Worm (Caenorhabditis elegans) whole organism, early embryonic: ENCODE data around the gene toh-1.

Source experiments
- B0310.2 ChIP-seq: sonication (generic microtip); optimal IDR thresholded peaks from 2 replicates; lab custom pipeline; 2016; ENCODE audit warnings: mild to moderate bottlenecking, missing genetic modification characterization, missing compliant biosample characterization
- F13C5.2 ChIP-seq: sonication (generic microtip); optimal IDR thresholded peaks from 2 replicates; lab custom pipeline; 2017; ENCODE audit warnings: mild to moderate bottlenecking, missing genetic modification characterization, inconsistent platforms, missing compliant biosample characterization
- aly-1 ChIP-seq: sonication (generic microtip); optimal IDR thresholded peaks from 2 replicates; lab custom pipeline; 2016; ENCODE audit warnings: missing genetic modification characterization, missing compliant biosample characterization
- ama-1 ChIP-seq: fragments of 150-350 bp; optimal IDR thresholded peaks from 2 replicates; lab custom pipeline; 2014
- ceh-13 ChIP-seq: fragments of 200-800 bp; sonication (Bioruptor generic); optimal IDR thresholded peaks from 2 replicates; lab custom pipeline; 2018; ENCODE audit warnings: mild to moderate bottlenecking, missing genetic modification characterization, missing compliant biosample characterization
- ceh-36 ChIP-seq: sonication (generic microtip); optimal IDR thresholded peaks from 2 replicates; lab custom pipeline; 2016; ENCODE audit warnings: missing genetic modification characterization, inconsistent platforms, missing compliant biosample characterization
- ets-7 ChIP-seq: sonication (generic microtip); optimal IDR thresholded peaks from 2 replicates; lab custom pipeline; 2016; ENCODE audit warnings: missing genotype, missing genetic modification characterization, missing compliant biosample characterization
- flt-1 ChIP-seq: fragments of 200-800 bp; sonication (Bioruptor generic); IDR thresholded peaks from 2 replicates; pipeline ENCODE4 v1.3.6; 2022; ENCODE audit warnings: missing genetic modification characterization, missing compliant biosample characterization
- hmbx-1 ChIP-seq: sonication (generic microtip); optimal IDR thresholded peaks from 2 replicates; lab custom pipeline; 2016; ENCODE audit warnings: mild to moderate bottlenecking, missing genetic modification characterization, missing compliant biosample characterization
- hmg-4 ChIP-seq: fragments of 200-800 bp; sonication (Bioruptor generic); optimal IDR thresholded peaks from 2 replicates; lab custom pipeline; 2018; ENCODE audit warnings: mild to moderate bottlenecking, missing genetic modification characterization, missing compliant biosample characterization
- hnd-1 ChIP-seq: sonication (generic microtip); optimal IDR thresholded peaks from 2 replicates; lab custom pipeline; 2016; ENCODE audit warnings: missing genetic modification characterization, missing compliant biosample characterization
- pes-1 ChIP-seq: fragments of 200-800 bp; sonication (Bioruptor generic); IDR thresholded peaks from 2 replicates; pipeline ENCODE4 v1.3.6; 2022; ENCODE audit warnings: missing genetic modification reagents, missing genetic modification characterization, missing compliant biosample characterization
- scrt-1 ChIP-seq: fragments of 200-800 bp; sonication (Bioruptor generic); IDR thresholded peaks from 2 replicates; pipeline ENCODE4 v1.3.6; 2022; ENCODE audit warnings: missing genetic modification characterization, missing compliant biosample characterization
- sea-1 ChIP-seq: fragments of 200-800 bp; sonication (Bioruptor generic); conservative IDR thresholded peaks from 2 replicates; pipeline ENCODE4 v1.3.6; 2022; ENCODE audit warnings: missing genetic modification characterization, missing compliant biosample characterization
- tbx-11 ChIP-seq: fragments of 200-800 bp; sonication (Bioruptor generic); IDR thresholded peaks from 2 replicates; pipeline ENCODE4 v1.3.6; 2022; ENCODE audit warnings: missing genetic modification characterization, missing compliant biosample characterization
- tbx-37 ChIP-seq: fragments of 200-800 bp; sonication (Bioruptor generic); conservative IDR thresholded peaks from 2 replicates; pipeline ENCODE4 v1.3.6; 2022; ENCODE audit warnings: missing genetic modification reagents, missing genetic modification characterization, missing compliant biosample characterization
- tra-4 ChIP-seq: sonication (generic microtip); optimal IDR thresholded peaks from 2 replicates; lab custom pipeline; 2017; ENCODE audit warnings: missing genetic modification characterization, missing compliant biosample characterization

toh-1 gene

DNA sequence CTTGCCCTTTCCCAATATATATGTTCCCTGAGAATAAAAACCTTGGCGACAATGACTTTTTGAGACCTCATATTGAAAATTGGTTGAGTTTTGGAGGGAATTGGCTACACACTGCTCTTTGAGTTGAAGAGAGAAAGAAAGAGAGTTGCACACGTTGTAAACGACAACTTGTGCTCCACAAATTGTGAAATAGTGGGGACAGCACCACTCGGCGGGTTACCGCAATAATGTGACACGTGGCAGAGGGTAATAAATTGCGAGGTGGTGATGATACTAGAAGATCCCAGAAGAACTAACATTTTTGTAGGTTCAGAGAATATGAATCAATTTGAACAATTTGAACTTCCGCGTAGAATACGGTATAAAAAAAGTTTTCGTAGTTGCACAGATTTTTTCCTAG is 27.0 kb downstream of the toh-1 start:
- TF ChIP-seq hmbx-1 (tag; lab: Kevin White, UChicago): no peak
- no peak for TF ChIP-seq ets-7 (tag; lab: Kevin White, UChicago)
- TF ChIP-seq ama-1 (lab: Kevin White, UChicago): no peak
- no peak for TF ChIP-seq flt-1 (GFP tag; lab: Robert Waterston, UW)
- no peak for TF ChIP-seq hnd-1 (tag; lab: Kevin White, UChicago)
- TF ChIP-seq hmg-4: no peak
- TF ChIP-seq B0310.2 (tag; lab: Kevin White, UChicago): no peak
- no peak for TF ChIP-seq pes-1 (GFP tag; lab: Robert Waterston, UW)
- no peak for TF ChIP-seq ceh-13
- no peak for TF ChIP-seq sea-1
- TF ChIP-seq F13C5.2 (tag; lab: Kevin White, UChicago): no peak
- TF ChIP-seq scrt-1 (GFP tag; lab: Robert Waterston, UW): no peak
- TF ChIP-seq tra-4 (tag; lab: Kevin White, UChicago): no peak
- TF ChIP-seq aly-1 (tag; lab: Kevin White, UChicago): no peak
- no peak for TF ChIP-seq tbx-37

DNA sequence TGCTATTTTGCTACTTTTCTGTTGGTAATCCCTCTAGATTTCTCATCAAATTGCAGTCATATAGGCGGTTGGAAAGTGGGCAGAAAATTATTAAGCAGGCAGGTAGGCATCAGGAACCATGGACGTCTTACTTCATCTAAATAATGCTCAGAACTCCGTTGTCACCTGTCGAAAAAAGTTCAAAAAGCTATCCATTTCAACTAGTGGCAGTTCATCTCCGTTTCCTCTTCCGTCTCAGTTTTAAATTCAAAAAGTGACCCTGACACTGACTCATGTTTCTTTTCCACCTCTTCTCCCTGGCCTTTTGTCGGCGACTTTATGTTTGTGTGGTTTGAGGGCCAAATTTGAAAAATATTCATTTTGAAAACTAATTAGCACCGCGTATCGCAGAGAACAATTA is 34.3 kb downstream of the toh-1 start:
- no peak for TF ChIP-seq ama-1 (lab: Kevin White, UChicago)
- TF ChIP-seq ceh-13: no peak
- TF ChIP-seq tra-4 (tag; lab: Kevin White, UChicago): no peak
- TF ChIP-seq aly-1 (tag; lab: Kevin White, UChicago): no peak
- no peak for TF ChIP-seq flt-1 (GFP tag; lab: Robert Waterston, UW)
- TF ChIP-seq tbx-11 (GFP tag; lab: Robert Waterston, UW): no peak
- TF ChIP-seq scrt-1 (GFP tag; lab: Robert Waterston, UW): no peak
- no peak for TF ChIP-seq F13C5.2 (tag; lab: Kevin White, UChicago)
- no peak for TF ChIP-seq B0310.2 (tag; lab: Kevin White, UChicago)
- no peak for TF ChIP-seq hnd-1 (tag; lab: Kevin White, UChicago)
- no peak for TF ChIP-seq sea-1

DNA sequence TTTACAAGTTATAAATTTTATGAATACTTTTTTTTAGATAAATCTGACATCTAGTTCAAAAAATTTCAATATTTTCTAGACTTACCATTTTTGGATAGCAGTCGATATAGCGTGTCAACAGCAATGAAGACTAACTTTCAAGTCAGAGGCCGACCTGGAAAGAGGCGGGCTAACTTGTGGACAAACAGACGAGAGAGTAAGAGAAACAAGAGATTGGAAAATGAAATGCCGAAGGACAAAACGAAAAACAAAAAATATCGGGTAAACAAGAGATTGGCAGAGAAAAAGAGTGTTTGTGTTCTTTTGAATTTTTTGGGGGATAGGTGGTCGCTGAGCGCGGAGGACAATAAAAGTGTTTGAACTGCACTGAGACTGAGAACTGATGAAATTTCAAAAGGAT is 35.7 kb downstream of the toh-1 start, which contains the start of gene lec-4:
lec-4 (minus strand) TSS at position 154 of the 400 bp plus-strand sequence.
- no peak for TF ChIP-seq F13C5.2 (tag; lab: Kevin White, UChicago)
- no peak for TF ChIP-seq hmg-4
- no peak for TF ChIP-seq tbx-37
- no peak for TF ChIP-seq tra-4 (tag; lab: Kevin White, UChicago)
- no peak for TF ChIP-seq ceh-13
- TF ChIP-seq flt-1 (GFP tag; lab: Robert Waterston, UW): no peak
- no peak for TF ChIP-seq hnd-1 (tag; lab: Kevin White, UChicago)
- no peak for TF ChIP-seq ceh-36 (tag; lab: Kevin White, UChicago)
- no peak for TF ChIP-seq hmbx-1 (tag; lab: Kevin White, UChicago)
- no peak for TF ChIP-seq ama-1 (lab: Kevin White, UChicago)
- TF ChIP-seq pes-1 (GFP tag; lab: Robert Waterston, UW): no peak
- no peak for TF ChIP-seq scrt-1 (GFP tag; lab: Robert Waterston, UW)
- TF ChIP-seq aly-1 (tag; lab: Kevin White, UChicago): no peak
- TF ChIP-seq ets-7 (tag; lab: Kevin White, UChicago): no peak
- TF ChIP-seq B0310.2 (tag; lab: Kevin White, UChicago): no peak
- TF ChIP-seq sea-1: no peak
- no peak for TF ChIP-seq tbx-11 (GFP tag; lab: Robert Waterston, UW)

DNA sequence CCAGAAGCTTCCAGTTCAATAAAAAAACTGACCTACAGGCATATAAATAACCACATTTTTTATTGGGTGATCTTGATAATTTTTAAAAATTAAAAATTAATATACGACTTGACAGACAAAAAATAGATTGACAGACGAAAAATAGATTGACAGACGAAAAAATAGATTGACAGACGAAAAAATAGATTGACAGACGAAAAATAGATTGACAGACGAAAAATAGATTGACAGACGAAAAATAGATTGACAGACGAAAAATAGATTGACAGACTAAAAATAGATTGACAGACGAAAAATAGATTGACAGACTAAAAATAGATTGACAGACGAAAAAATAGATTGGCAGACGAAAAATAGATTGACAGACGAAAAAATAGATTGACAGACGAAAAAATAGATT is 38.5 kb downstream of the toh-1 start:
- peak; percentile 33; the same call in 1 of the 2 replicates for TF ChIP-seq pes-1 (GFP tag; lab: Robert Waterston, UW)
- TF ChIP-seq tbx-11 (GFP tag; lab: Robert Waterston, UW): peak; percentile 87
- peak; percentile 83 for TF ChIP-seq sea-1
- peak; percentile 78 for TF ChIP-seq tbx-37

DNA sequence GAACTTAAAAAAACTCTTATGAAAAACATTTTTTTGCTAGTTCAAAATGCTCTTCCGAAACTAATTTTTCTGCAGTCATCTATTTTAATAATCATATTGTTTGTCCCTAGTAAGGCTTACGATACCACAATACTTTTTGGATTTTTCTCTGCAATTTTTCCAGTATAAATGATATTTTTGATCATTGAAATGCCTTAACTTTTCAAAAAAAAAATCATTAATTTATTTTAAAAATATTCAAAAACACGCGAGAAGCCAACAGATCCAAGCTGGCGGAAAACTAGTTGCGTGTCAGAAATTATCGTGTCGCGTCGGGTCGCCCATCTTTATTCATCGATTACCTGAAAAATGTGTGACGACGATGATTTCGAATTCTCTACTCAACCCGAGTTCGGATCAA is 40.6 kb downstream of the toh-1 start, which contains the start of gene gmeb-3:
gmeb-3 (plus strand) TSS at position 301 of the 400 bp plus-strand sequence.
- TF ChIP-seq flt-1 (GFP tag; lab: Robert Waterston, UW) (no peak), ama-1 (lab: Kevin White, UChicago) (no peak), ceh-36 (tag; lab: Kevin White, UChicago) (no peak), ceh-13 (no peak), tbx-37 (no peak), B0310.2 (tag; lab: Kevin White, UChicago) (no peak), hmg-4 (no peak), tbx-11 (GFP tag; lab: Robert Waterston, UW) (no peak), scrt-1 (GFP tag; lab: Robert Waterston, UW) (no peak)

DNA sequence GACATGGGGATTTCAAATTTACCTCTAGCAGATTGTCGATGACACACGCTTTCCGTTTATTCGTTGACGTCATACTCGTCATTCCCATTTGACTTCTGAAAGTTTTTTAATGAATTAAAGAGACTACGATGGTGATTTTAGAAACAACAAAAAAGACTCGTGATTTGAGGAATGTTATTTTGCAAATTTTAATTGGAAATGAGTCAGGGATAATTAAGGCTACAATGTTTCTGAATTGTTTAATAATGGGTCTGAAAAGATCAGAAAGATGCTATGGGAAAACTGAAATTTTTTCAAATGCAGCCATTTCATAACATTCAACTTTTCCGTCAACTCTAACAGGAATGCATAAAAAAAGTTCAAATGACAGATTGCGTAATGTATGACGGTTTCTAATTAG is 43.4 kb downstream of the toh-1 start, which contains the start of gene C44F1.1:
C44F1.1 (minus strand) TSS at position 101 of the 400 bp plus-strand sequence.
- TF ChIP-seq ceh-36 (tag; lab: Kevin White, UChicago) (no peak), tbx-37 (no peak)

DNA sequence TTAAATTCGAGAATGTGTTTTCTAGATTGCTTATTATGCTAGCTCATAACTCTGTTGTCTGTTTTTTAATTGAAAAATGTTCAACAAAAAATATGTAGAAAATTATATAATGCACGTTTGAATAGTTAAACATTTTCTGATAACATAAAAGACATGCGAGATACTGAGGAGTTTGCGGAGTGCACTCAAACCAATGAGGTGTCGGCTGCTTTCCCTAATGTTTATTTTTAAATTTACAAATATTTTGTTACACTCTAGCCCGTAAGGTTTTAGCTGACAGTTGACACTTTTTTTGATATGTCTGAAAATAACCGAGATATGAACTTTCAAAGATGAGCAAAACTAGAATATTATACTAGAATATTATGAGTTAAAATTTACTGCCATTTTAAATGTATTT is 44.2 kb downstream of the toh-1 start:
- TF ChIP-seq hmg-4: no peak
- TF ChIP-seq aly-1 (tag; lab: Kevin White, UChicago): no peak
- TF ChIP-seq ceh-13: no peak
- no peak for TF ChIP-seq hmbx-1 (tag; lab: Kevin White, UChicago)
- no peak for TF ChIP-seq tra-4 (tag; lab: Kevin White, UChicago)
- no peak for TF ChIP-seq scrt-1 (GFP tag; lab: Robert Waterston, UW)
- TF ChIP-seq sea-1: no peak
- no peak for TF ChIP-seq ceh-36 (tag; lab: Kevin White, UChicago)
- no peak for TF ChIP-seq hnd-1 (tag; lab: Kevin White, UChicago)
- TF ChIP-seq ama-1 (lab: Kevin White, UChicago): no peak

DNA sequence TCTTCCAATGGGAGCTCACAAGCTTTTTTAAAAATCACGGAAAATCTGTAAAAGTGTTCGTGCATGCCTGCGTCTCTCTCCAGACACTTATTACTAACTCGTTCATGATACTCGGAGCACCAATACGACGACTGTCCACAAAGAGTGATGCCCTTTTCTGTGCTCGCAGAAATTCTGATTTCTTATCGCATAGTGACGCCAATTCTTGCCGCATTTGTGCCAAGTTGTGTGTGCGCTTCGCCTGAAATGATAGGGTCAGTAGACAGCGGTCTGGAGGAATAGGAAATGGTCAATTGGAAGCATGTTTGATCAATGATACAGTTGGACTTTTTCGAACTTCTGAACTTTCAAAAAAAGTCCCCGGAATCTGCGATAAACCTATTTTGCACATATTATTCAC is 44.8 kb downstream of the toh-1 start:
- TF ChIP-seq F13C5.2 (tag; lab: Kevin White, UChicago): no peak
